Fruit fly (Drosophila melanogaster): ENCODE data around the gene Nhe3.

The Nhe3 gene

DNA sequence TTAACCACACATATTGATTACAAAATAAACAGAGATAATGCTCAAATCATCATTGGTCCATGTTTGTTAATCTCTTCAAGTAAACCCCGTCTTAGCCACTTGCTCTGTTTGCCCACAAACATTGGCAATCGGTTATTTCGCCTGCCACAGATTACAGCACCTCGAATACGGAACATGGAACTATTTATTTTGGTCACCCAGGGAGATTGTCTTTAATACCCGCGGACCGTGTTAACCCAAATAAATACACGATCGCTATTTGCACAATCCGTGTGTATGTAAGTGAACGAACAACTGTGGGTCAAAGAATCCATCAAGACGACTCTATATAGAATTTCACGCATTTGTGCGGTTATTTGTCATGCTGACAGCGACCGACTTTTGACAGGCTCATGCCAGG is 16.6 kb upstream of the Nhe3 start (continued):
- TF ChIP-seq GATAe (GFP tag; conservative IDR thresholded peaks at IDR 0.05) (no peak), CG11456 (GFP tag; IDR thresholded peaks at IDR 0.05) (no peak), aop (GFP tag; IDR thresholded peaks at IDR 0.05) (no peak), CG11504 (tag; optimal IDR thresholded peaks at IDR 0.05) (no peak), CG34376 (GFP tag; optimal IDR thresholded peaks at IDR 0.05) (no peak), sqz (GFP tag; optimal IDR thresholded peaks at IDR 0.05) (no peak), fd102C (GFP tag; optimal IDR thresholded peaks at IDR 0.05) (peak; percentile 99), CG10274 (GFP tag; optimal IDR thresholded peaks at IDR 0.05) (no peak), br (optimal IDR thresholded peaks at IDR 0.05) (no peak), CG6175 (GFP tag; IDR thresholded peaks at IDR 0.05) (no peak), CG2199 (GFP tag; IDR thresholded peaks at IDR 0.05) (no peak), CG17568 (GFP tag; optimal IDR thresholded peaks at IDR 0.05) (peak; percentile 67), pzg (GFP tag; optimal IDR thresholded peaks at IDR 0.05) (no peak), tio (GFP tag; optimal IDR thresholded peaks at IDR 0.05) (peak; percentile 3), exex (tag; optimal IDR thresholded peaks at IDR 0.05) (no peak), CG2875 (GFP tag; optimal IDR thresholded peaks at IDR 0.05) (peak; percentile 53), CG43689 (GFP tag; IDR thresholded peaks at IDR 0.05) (no peak), Hr39 (optimal IDR thresholded peaks at IDR 0.05) (no peak), NC2β (GFP tag; optimal IDR thresholded peaks at IDR 0.05) (peak; percentile 54), CG11696 (GFP tag; IDR thresholded peaks at IDR 0.05) (no peak), fd3F (GFP tag; optimal IDR thresholded peaks at IDR 0.05) (no peak), pan (optimal IDR thresholded peaks at IDR 0.05) (no peak), pan (GFP tag; optimal IDR thresholded peaks at IDR 0.05 in 1 of 2, IDR thresholded peaks at IDR 0.05 in 1 of 2) (no peak), tx (GFP tag; optimal IDR thresholded peaks at IDR 0.05) (no peak), klu (GFP tag; IDR thresholded peaks at IDR 0.05) (no peak), ac (GFP tag; optimal IDR thresholded peaks at IDR 0.05) (peak; percentile 93), mam (GFP tag; optimal IDR thresholded peaks at IDR 0.05) (no peak), Hr51 (GFP tag; optimal IDR thresholded peaks at IDR 0.05) (peak in 1 of 2 experiments; percentile 15), sisA (GFP tag; IDR thresholded peaks at IDR 0.05) (no peak), Abd-B (GFP tag; optimal IDR thresholded peaks at IDR 0.05) (no peak), CG10431 (GFP tag; optimal IDR thresholded peaks at IDR 0.05) (no peak), zf30C (GFP tag; optimal IDR thresholded peaks at IDR 0.05) (no peak), CG9609 (GFP tag; optimal IDR thresholded peaks at IDR 0.05) (no peak), inv (GFP tag; IDR thresholded peaks at IDR 0.05; ENCODE audit: partially characterized antibody) (no peak), caup (GFP tag; optimal IDR thresholded peaks at IDR 0.05; ENCODE audit: severe bottlenecking) (no peak), onecut (GFP tag; IDR thresholded peaks at IDR 0.05) (no peak), zfh2 (GFP tag; optimal IDR thresholded peaks at IDR 0.05) (no peak), sima (GFP tag; optimal IDR thresholded peaks at IDR 0.05) (no peak), CG10543 (GFP tag; optimal IDR thresholded peaks at IDR 0.05) (no peak), CG17612 (GFP tag; IDR thresholded peaks at IDR 0.05) (no peak), CG7556 (GFP tag; optimal IDR thresholded peaks at IDR 0.05) (peak; percentile 20), CG1647 (GFP tag; optimal IDR thresholded peaks at IDR 0.05) (no peak), Kr (GFP tag; optimal IDR thresholded peaks at IDR 0.05) (peak; percentile 93), CG7963 (GFP tag; IDR thresholded peaks at IDR 0.05; ENCODE audit: partially characterized antibody) (no peak), scrt (GFP tag; optimal IDR thresholded peaks at IDR 0.05) (no peak), CG12236 (GFP tag; optimal IDR thresholded peaks at IDR 0.05) (peak; percentile 38), Adf1 (GFP tag; IDR thresholded peaks at IDR 0.05) (no peak), BtbVII (GFP tag; optimal IDR thresholded peaks at IDR 0.05) (no peak), CG1602 (GFP tag; optimal IDR thresholded peaks at IDR 0.05) (peak; percentile 55), MBD-R2 (GFP tag; IDR thresholded peaks at IDR 0.05) (no peak), CG31224 (GFP tag; IDR thresholded peaks at IDR 0.05) (no peak), CG31441 (GFP tag; IDR thresholded peaks at IDR 0.05) (peak; percentile 18; the same call in 1 of the 2 replicates), NFAT (GFP tag; IDR thresholded peaks at IDR 0.05) (no peak)
